Worm (Caenorhabditis elegans) whole organism, L4 larva: ENCODE data around the gene sto-2.

Source experiments
- ceh-28 ChIP-seq: fragments of 150-350 bp; optimal IDR thresholded peaks from 2 replicates; lab custom pipeline; 2014; ENCODE audit warnings: missing biosample characterization, missing genetic modification reagents, missing genetic modification characterization
- fos-1 ChIP-seq: fragments of 150-350 bp; optimal IDR thresholded peaks from 2 replicates; lab custom pipeline; 2014; ENCODE audit warnings: missing biosample characterization, missing genetic modification characterization
- nhr-111 ChIP-seq: fragments of 200-800 bp; sonication (Bioruptor generic); optimal IDR thresholded peaks from 2 replicates; lab custom pipeline; 2018; ENCODE audit warnings: mild to moderate bottlenecking, missing genetic modification characterization, missing compliant biosample characterization
- sdz-12 ChIP-seq: fragments of 200-800 bp; sonication (Bioruptor generic); optimal IDR thresholded peaks from 2 replicates; lab custom pipeline; 2018; ENCODE audit warnings: mild to moderate bottlenecking, missing genetic modification characterization, missing compliant biosample characterization

DNA sequence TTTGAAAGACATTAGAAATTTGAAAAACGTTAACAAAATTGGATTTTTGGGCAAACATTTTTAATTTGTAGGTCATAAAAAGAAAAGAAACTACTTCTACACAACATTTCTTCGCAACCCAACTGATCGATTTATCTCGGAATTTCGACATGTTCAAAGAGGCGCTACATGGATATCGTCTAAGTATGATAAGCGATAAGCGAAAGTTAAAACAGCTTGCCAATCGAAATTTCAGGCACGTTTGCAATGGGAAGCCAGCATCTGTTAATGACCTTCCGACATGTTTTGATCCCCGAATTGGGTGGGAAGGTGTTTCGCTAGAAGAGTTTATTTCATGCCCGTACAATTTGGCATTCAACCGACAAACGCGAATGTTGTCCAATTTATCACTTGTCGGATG lies 46.4 kb downstream of the sto-2 start:
- no peak for TF ChIP-seq ceh-28
- no peak for TF ChIP-seq nhr-111 (GFP tag; lab: Kevin White, UChicago)
- TF ChIP-seq sdz-12 (GFP tag; lab: Kevin White, UChicago): no peak
- no peak for TF ChIP-seq fos-1
